Worm (Caenorhabditis elegans) whole organism, L1 larva: ENCODE measurements around the gene acr-8.

Source experiments
- mab-9 ChIP-seq: fragments of 200-800 bp; sonication (Bioruptor generic); IDR thresholded peaks from 2 replicates; pipeline ENCODE4 v1.3.6; 2022; ENCODE audit warnings: missing genetic modification reagents, missing genetic modification characterization, missing compliant biosample characterization
- nhr-77 ChIP-seq: fragments of 150-350 bp; optimal IDR thresholded peaks from 2 replicates; lab custom pipeline; 2014; ENCODE audit warnings: missing biosample characterization, missing genetic modification characterization
- tbx-2 ChIP-seq: sonication (generic microtip); optimal IDR thresholded peaks from 2 replicates; lab custom pipeline; 2016; ENCODE audit warnings: missing genetic modification characterization, missing compliant biosample characterization

DNA sequence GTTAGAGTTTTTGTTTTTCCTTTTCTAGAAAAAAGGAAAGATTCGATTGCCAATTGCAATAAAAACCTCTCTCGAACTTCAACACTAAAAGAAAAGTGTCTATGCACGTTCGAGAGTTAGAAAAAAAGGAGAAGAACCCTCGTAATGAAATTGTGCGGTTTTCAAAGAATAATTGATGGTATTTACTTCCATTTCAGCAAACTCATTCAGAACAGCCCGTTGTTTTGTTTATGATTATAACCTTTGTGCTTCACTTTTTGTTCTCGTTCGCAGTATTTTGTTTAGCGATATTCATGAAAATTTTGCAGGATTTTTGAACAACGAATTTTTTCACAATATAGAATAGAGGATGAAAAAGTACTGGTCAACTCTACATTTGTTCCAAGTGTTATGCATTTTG lies 41.4 kb downstream of the acr-8 start, which contains the start of gene lgc-41:
- TF ChIP-seq nhr-77 (tag; lab: Kevin White, UChicago) (no peak), mab-9 (GFP tag; lab: Robert Waterston, UW) (no peak), tbx-2 (tag; lab: Kevin White, UChicago) (no peak)
